Worm (Caenorhabditis elegans) whole organism, mixed stage, embryonic: ENCODE data around the gene dod-23.

Experiments used
- cnd-1 ChIP-seq: fragments of 200-800 bp; sonication (Bioruptor generic); optimal IDR thresholded peaks from 2 replicates; lab custom pipeline; 2018; ENCODE audit warnings: mild to moderate bottlenecking, missing genetic modification characterization, missing compliant biosample characterization
- elt-1 ChIP-seq: sonication (generic microtip); optimal IDR thresholded peaks from 2 replicates; lab custom pipeline; 2017; ENCODE audit warnings: missing genetic modification characterization, mild to moderate bottlenecking, missing compliant biosample characterization, antibody characterized with exemption, moderate library complexity, borderline replicate concordance; ENCODE audit not compliant: insufficient read depth
- elt-3 ChIP-seq: fragments of 150-350 bp; optimal IDR thresholded peaks from 2 replicates; lab custom pipeline; 2014; ENCODE audit warnings: missing biosample characterization, missing genetic modification characterization
- lin-13 ChIP-seq: fragments of 150-350 bp; optimal IDR thresholded peaks from 2 replicates; lab custom pipeline; 2014; ENCODE audit warnings: missing biosample characterization, missing genetic modification characterization
- lsy-2 ChIP-seq: fragments of 150-350 bp; optimal IDR thresholded peaks from 2 replicates; lab custom pipeline; 2014; ENCODE audit warnings: missing biosample characterization, missing genetic modification characterization
- nhr-237 ChIP-seq: fragments of 150-350 bp; optimal IDR thresholded peaks from 2 replicates; lab custom pipeline; 2014; ENCODE audit warnings: missing biosample characterization, missing genetic modification characterization
- nhr-76 ChIP-seq: sonication (generic microtip); optimal IDR thresholded peaks from 2 replicates; lab custom pipeline; 2017; ENCODE audit warnings: missing biosample characterization, missing genetic modification characterization
- pha-4 ChIP-seq: fragments of 150-350 bp; optimal IDR thresholded peaks from 2 replicates; lab custom pipeline; 2018; ENCODE audit warnings: missing biosample characterization, missing genetic modification reagents, missing genetic modification characterization
- snpc-4 ChIP-seq: fragments of 150-350 bp; optimal IDR thresholded peaks from 2 replicates; lab custom pipeline; 2014; ENCODE audit warnings: missing biosample characterization, missing genetic modification characterization
- tbx-8 ChIP-seq: fragments of 200-800 bp; sonication (Bioruptor generic); optimal IDR thresholded peaks from 2 replicates; lab custom pipeline; 2018; ENCODE audit warnings: mild to moderate bottlenecking, missing genetic modification characterization, moderate library complexity, missing compliant biosample characterization
- unc-62 ChIP-seq: fragments of 150-350 bp; optimal IDR thresholded peaks from 2 replicates; lab custom pipeline; 2014; ENCODE audit warnings: missing biosample characterization, missing genetic modification reagents, missing genetic modification characterization
- zip-8 ChIP-seq: fragments of 150-350 bp; optimal IDR thresholded peaks from 2 replicates; lab custom pipeline; 2014; ENCODE audit warnings: missing biosample characterization, missing genetic modification characterization
- ztf-11 ChIP-seq: fragments of 150-350 bp; optimal IDR thresholded peaks from 2 replicates; lab custom pipeline; 2014; ENCODE audit warnings: missing biosample characterization, missing genetic modification characterization

ce11 chrII:8396041-8396440 is 2.9 kb downstream of the dod-23 start, which contains the start of gene F49E12.7:
- TF ChIP-seq cnd-1 (tag; lab: Kevin White, UChicago), result no peak
- no peak for TF ChIP-seq pha-4 (tag; lab: Kevin White, UChicago)
- no peak for TF ChIP-seq ztf-11 (tag; lab: Kevin White, UChicago)
- no peak for TF ChIP-seq tbx-8 (GFP tag; lab: Kevin White, UChicago)
- no peak for TF ChIP-seq unc-62 (GFP tag; lab: Kevin White, UChicago)
- TF ChIP-seq zip-8 (tag; lab: Kevin White, UChicago), result no peak
- no peak for TF ChIP-seq lsy-2 (tag; lab: Kevin White, UChicago)
- no peak for TF ChIP-seq lin-13 (tag; lab: Kevin White, UChicago)
- TF ChIP-seq nhr-237 (tag; lab: Kevin White, UChicago), result no peak
- TF ChIP-seq nhr-76 (tag; lab: Kevin White, UChicago), result no peak
- TF ChIP-seq snpc-4 (tag; lab: Kevin White, UChicago), result no peak
- no peak for TF ChIP-seq elt-1 (tag; lab: Kevin White, UChicago)
- no peak for TF ChIP-seq elt-3 (tag; lab: Kevin White, UChicago)
